Worm (Caenorhabditis elegans): Measurements from ENCODE around the gene Y94H6A.3.
"Not testable (repeated sequence)": the region's sequence is repeated elsewhere in the genome, so short reads cannot be mapped to it uniquely, and the experiment has no call there.

Gene Y94H6A.3

ce11 chrIV:2711122-2711669 is 34.9 kb downstream of the Y94H6A.3 start:
- TF ChIP-seq tbx-37 (GFP tag; conservative IDR thresholded peaks at IDR 0.05) = no peak

- TF ChIP-seq scrt-1 (GFP tag; IDR thresholded peaks at IDR 0.05) (no peak), flt-1 (GFP tag; IDR thresholded peaks at IDR 0.05) (no peak), ceh-36 (tag; optimal IDR thresholded peaks at IDR 0.05) (no peak), B0310.2 (tag; optimal IDR thresholded peaks at IDR 0.05) (no peak), tbx-37 (GFP tag; conservative IDR thresholded peaks at IDR 0.05) (no peak), hmbx-1 (tag; optimal IDR thresholded peaks at IDR 0.05) (no peak), hnd-1 (tag; optimal IDR thresholded peaks at IDR 0.05) (no peak), ets-7 (tag; optimal IDR thresholded peaks at IDR 0.05) (no peak), sea-1 (GFP tag; conservative IDR thresholded peaks at IDR 0.05) (no peak), aly-1 (tag; optimal IDR thresholded peaks at IDR 0.05) (no peak), ama-1 (optimal IDR thresholded peaks at IDR 0.05) (no peak), F13C5.2 (tag; optimal IDR thresholded peaks at IDR 0.05) (no peak), tbx-11 (GFP tag; IDR thresholded peaks at IDR 0.05) (no peak), tra-4 (tag; optimal IDR thresholded peaks at IDR 0.05) (no peak), pes-1 (GFP tag; IDR thresholded peaks at IDR 0.05) (no peak), ceh-13 (GFP tag; optimal IDR thresholded peaks at IDR 0.05) (no peak), hmg-4 (GFP tag; optimal IDR thresholded peaks at IDR 0.05) (no peak)
Observed at ce11 chrIV:2712935-2713334, 36.6 kb downstream of the Y94H6A.3 start, which contains the start of gene Y94H6A.12. Gene Y94H6A.12 (minus strand): TSS chrIV:2713035.

- TF ChIP-seq hnd-1 (tag; optimal IDR thresholded peaks at IDR 0.05); tbx-11 (GFP tag; IDR thresholded peaks at IDR 0.05); tbx-37 (GFP tag; conservative IDR thresholded peaks at IDR 0.05): not testable (repeated sequence)
Observed at ce11 chrIV:2716474-2716873, 40.2 kb downstream of the Y94H6A.3 start, which contains the start of gene Y94H6A.7. Gene Y94H6A.7 (minus strand): TSS chrIV:2716574.

DNA sequence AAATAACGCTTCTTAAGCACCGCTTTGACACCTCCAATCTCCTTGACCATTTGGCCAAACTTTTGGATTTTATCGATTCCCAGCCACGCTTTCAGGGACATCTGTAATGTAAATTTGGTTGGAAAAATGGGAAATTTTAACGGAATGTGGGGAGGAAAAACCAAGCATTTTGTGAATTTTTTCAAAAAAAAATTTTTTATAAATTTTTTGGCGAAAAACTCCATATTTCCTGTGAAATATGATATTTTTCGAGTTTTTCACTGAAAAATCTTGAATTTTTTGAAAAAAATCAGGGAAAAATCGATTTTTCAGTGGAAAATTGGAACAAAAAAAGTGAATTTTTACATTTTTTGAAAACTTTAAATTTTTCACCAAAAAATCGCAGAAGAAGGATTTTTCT is 43.4 kb downstream of the Y94H6A.3 start, which contains the start of gene ndua-12:
Gene ndua-12 (minus strand): TSS at position 101 of the 400 bp plus-strand sequence.
- TF ChIP-seq hmg-4 (GFP tag; optimal IDR thresholded peaks at IDR 0.05); F13C5.2 (tag; optimal IDR thresholded peaks at IDR 0.05); sea-1 (GFP tag; conservative IDR thresholded peaks at IDR 0.05): not testable (repeated sequence)

ce11 chrIV:2725784-2726183 is 49.5 kb downstream of the Y94H6A.3 start, which contains the start of gene ubxn-2:
Gene ubxn-2 (minus strand): TSS chrIV:2725819.
- TF ChIP-seq tbx-37 (GFP tag; conservative IDR thresholded peaks at IDR 0.05) (peak; percentile 50), scrt-1 (GFP tag; IDR thresholded peaks at IDR 0.05) (no peak), F13C5.2 (tag; optimal IDR thresholded peaks at IDR 0.05) (peak; percentile 58), hmbx-1 (tag; optimal IDR thresholded peaks at IDR 0.05) (no peak), aly-1 (tag; optimal IDR thresholded peaks at IDR 0.05) (no peak)
